Worm (Caenorhabditis elegans): ENCODE results near the gene kcc-1.

The kcc-1 gene

DNA sequence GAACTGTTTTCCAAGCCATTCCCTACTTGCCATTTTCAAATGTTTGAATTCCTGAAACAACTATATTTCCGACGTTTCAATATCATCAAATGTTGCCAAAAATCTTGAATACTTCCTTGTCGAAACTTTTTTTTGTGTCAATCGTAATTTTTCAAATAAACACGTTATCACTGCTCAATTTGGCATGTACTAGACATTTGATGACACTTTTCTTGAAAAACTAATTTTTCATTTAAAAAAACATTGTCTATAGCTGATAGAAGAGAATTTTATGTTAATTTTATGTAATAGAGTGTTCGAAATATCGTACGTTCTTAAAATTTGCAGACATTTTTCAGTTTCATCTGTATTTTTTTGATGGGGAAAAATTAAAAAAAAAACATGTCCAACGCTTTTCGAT is 23.3 kb upstream of the kcc-1 start:
- no peak for TF ChIP-seq K12H6.12 (tag; optimal IDR thresholded peaks at IDR 0.05)
- TF ChIP-seq ztf-22 (GFP tag; optimal IDR thresholded peaks at IDR 0.05) = peak; percentile 47
- peak; percentile 75 for TF ChIP-seq unc-62 (GFP tag; optimal IDR thresholded peaks at IDR 0.05)
- peak; percentile 60 to 85 for TF ChIP-seq let-607 (tag; optimal IDR thresholded peaks at IDR 0.05)
- TF ChIP-seq nhr-80 (tag; optimal IDR thresholded peaks at IDR 0.05) = peak; percentile 78
- TF ChIP-seq nhr-120 (GFP tag; IDR thresholded peaks at IDR 0.05) = no peak
- no peak for TF ChIP-seq zim-3 (tag; optimal IDR thresholded peaks at IDR 0.05)
- no peak for TF ChIP-seq B0336.3 (GFP tag; IDR thresholded peaks at IDR 0.05)
- no peak for TF ChIP-seq ama-1 (optimal IDR thresholded peaks at IDR 0.05)
- no peak for TF ChIP-seq ama-1 (GFP tag; optimal IDR thresholded peaks at IDR 0.05)
- no peak for TF ChIP-seq lir-1 (GFP tag; conservative IDR thresholded peaks at IDR 0.05)
- no peak for TF ChIP-seq madf-3 (GFP tag; IDR thresholded peaks at IDR 0.05)
- TF ChIP-seq lsl-1 (GFP tag; optimal IDR thresholded peaks at IDR 0.05) = no peak
- TF ChIP-seq mes-4 (tag; optimal IDR thresholded peaks at IDR 0.05) = no peak
- no peak for TF ChIP-seq somi-1 (GFP tag; optimal IDR thresholded peaks at IDR 0.05)
- no peak for TF ChIP-seq snpc-1.3 (tag; optimal IDR thresholded peaks at IDR 0.05; ENCODE audit: insufficient read depth)
- TF ChIP-seq ceh-27 (GFP tag; optimal IDR thresholded peaks at IDR 0.05) = no peak
- no peak for TF ChIP-seq atf-7 (tag; optimal IDR thresholded peaks at IDR 0.05)
- no peak for TF ChIP-seq let-526 (GFP tag; IDR thresholded peaks at IDR 0.05)
- peak; percentile 36 for TF ChIP-seq pha-4 (tag; optimal IDR thresholded peaks at IDR 0.05)
- no peak for TF ChIP-seq ZK185.1 (tag; optimal IDR thresholded peaks at IDR 0.05; ENCODE audit: poor library complexity, severe bottlenecking)
- no peak for TF ChIP-seq ets-4 (GFP tag; optimal IDR thresholded peaks at IDR 0.05)
- TF ChIP-seq F23B12.7 (tag; optimal IDR thresholded peaks at IDR 0.05; ENCODE audit: insufficient read depth) = no peak
- TF ChIP-seq lin-35 (GFP tag; optimal IDR thresholded peaks at IDR 0.05) = no peak
- TF ChIP-seq madf-8 (GFP tag; conservative IDR thresholded peaks at IDR 0.05) = no peak
- no peak for TF ChIP-seq rec-8 (tag; optimal IDR thresholded peaks at IDR 0.05)
- no peak for TF ChIP-seq egl-18 (GFP tag; IDR thresholded peaks at IDR 0.05)
- no peak for TF ChIP-seq ceh-58 (GFP tag; IDR thresholded peaks at IDR 0.05)
- no peak for TF ChIP-seq efl-1 (GFP tag; optimal IDR thresholded peaks at IDR 0.05)
- no peak for TF ChIP-seq F39B2.1 (GFP tag; IDR thresholded peaks at IDR 0.05)

DNA sequence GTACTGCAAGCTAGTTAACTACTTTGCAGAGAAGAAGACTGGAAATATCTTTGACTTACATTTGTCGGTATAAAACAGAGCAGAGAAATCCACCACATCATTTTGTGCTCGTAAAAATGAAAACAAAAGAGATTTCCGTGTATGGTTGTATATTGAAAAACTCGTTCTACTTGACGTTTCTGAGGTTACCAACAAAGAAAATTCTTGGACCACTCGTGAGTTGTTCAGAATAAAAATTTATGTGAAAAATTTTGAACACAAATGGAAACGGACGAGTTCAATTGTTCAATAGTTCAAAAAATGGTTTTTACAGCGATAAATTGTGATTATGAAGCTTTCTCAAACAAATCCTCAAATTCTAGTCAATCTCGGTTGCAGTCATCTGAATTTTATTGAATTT is 21.5 kb upstream of the kcc-1 start, which contains the start of gene clec-179:
Gene clec-179 (minus strand): TSS at position 101 of the 400 bp plus-strand sequence.
- TF ChIP-seq ztf-22 (GFP tag; optimal IDR thresholded peaks at IDR 0.05) (no peak), ztf-28 (GFP tag; IDR thresholded peaks at IDR 0.05) (no peak), F33H1.4 (GFP tag; IDR thresholded peaks at IDR 0.05) (no peak), aptf-2 (GFP tag; conservative IDR thresholded peaks at IDR 0.05) (no peak), T07F8.4 (tag; optimal IDR thresholded peaks at IDR 0.05) (no peak), atf-7 (tag; optimal IDR thresholded peaks at IDR 0.05) (no peak)

DNA sequence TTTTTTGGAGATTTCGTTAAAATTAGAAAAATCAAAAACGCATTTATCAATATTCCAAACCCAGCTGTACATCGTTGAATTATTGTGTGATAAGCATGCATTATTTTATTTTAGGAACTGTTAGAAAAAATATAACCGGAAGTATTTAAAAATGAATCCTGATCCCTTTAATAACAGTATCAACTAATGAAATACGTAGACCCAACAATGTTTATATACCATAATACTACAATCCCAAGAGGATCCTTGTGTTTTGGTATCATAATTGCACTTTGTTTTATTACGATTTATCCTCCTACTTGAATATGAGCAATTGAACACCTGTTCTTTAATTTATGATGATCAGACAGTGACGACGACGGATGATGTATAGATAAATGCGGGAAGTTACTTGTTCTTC is 19.3 kb upstream of the kcc-1 start, which contains the start of gene str-249:
Gene str-249 (minus strand): TSS at position 101 of the 400 bp plus-strand sequence.
- TF ChIP-seq F57A8.1 (GFP tag; optimal IDR thresholded peaks at IDR 0.05) (no peak), nfya-2 (GFP tag; IDR thresholded peaks at IDR 0.05) (no peak), Y53G8AR.9 (GFP tag; conservative IDR thresholded peaks at IDR 0.05) (no peak), chd-7 (tag; optimal IDR thresholded peaks at IDR 0.05) (no peak), rec-8 (tag; optimal IDR thresholded peaks at IDR 0.05) (no peak), nhr-27 (tag; optimal IDR thresholded peaks at IDR 0.05) (no peak), ztf-6 (GFP tag; IDR thresholded peaks at IDR 0.05) (no peak), ekl-4 (GFP tag; IDR thresholded peaks at IDR 0.05) (no peak), T07F8.4 (tag; optimal IDR thresholded peaks at IDR 0.05) (no peak), lsl-1 (GFP tag; optimal IDR thresholded peaks at IDR 0.05) (no peak), mel-28 (tag; optimal IDR thresholded peaks at IDR 0.05; ENCODE audit: borderline replicate concordance) (no peak), let-526 (GFP tag; IDR thresholded peaks at IDR 0.05) (no peak), lag-1 (GFP tag; IDR thresholded peaks at IDR 0.05) (no peak), hlh-26 (GFP tag; conservative IDR thresholded peaks at IDR 0.05) (no peak)
